Fruit fly (Drosophila melanogaster) whole organism, wandering third instar larva: ENCODE measurements around the gene CG12984.

ENCODE experiments used
- Abd-B ChIP-seq: fragments of >200 bp; optimal IDR thresholded peaks from 2 replicates; lab custom pipeline; 2017; ENCODE audit warnings: missing biosample characterization, missing genetic modification characterization
- CG32264 ChIP-seq: fragments of 200-800 bp; sonication (Bioruptor generic); optimal IDR thresholded peaks from 2 replicates; lab custom pipeline; 2016; ENCODE audit warnings: missing biosample characterization, missing genetic modification characterization
- CG9705 ChIP-seq: fragments of 200-800 bp; sonication (Bioruptor generic); optimal IDR thresholded peaks from 2 replicates; lab custom pipeline; 2018; ENCODE audit warnings: missing biosample characterization, mild to moderate bottlenecking, missing genetic modification characterization
- CrebA ChIP-seq: fragments of 200-800 bp; sonication (Bioruptor generic); optimal IDR thresholded peaks from 2 replicates; lab custom pipeline; 2016; ENCODE audit warnings: missing biosample characterization, mild to moderate bottlenecking, missing genetic modification characterization, borderline replicate concordance
- Dfd ChIP-seq: fragments of >200 bp; optimal IDR thresholded peaks from 2 replicates; lab custom pipeline; 2017; ENCODE audit warnings: missing biosample characterization, missing genetic modification characterization
- Dif ChIP-seq: fragments of 200-275, 200-300 bp; sonication (Bioruptor generic); optimal IDR thresholded peaks from 2 replicates; lab custom pipeline; 2018; ENCODE audit warnings: missing biosample characterization, missing genetic modification characterization; ENCODE audit not compliant: partially characterized antibody
- GATAd ChIP-seq: sonication (Bioruptor generic); optimal IDR thresholded peaks from 2 replicates; lab custom pipeline; 2016; ENCODE audit warnings: missing biosample characterization, missing genetic modification characterization
- HLH106 ChIP-seq: fragments of 200-800 bp; optimal IDR thresholded peaks from 3 replicates; lab custom pipeline; 2019; ENCODE audit warnings: missing biosample characterization, mild to moderate bottlenecking, missing genetic modification characterization, moderate library complexity
- Hnf4 ChIP-seq: fragments of 200-800 bp; sonication (Bioruptor generic); optimal IDR thresholded peaks from 2 replicates; lab custom pipeline; 2016; ENCODE audit warnings: missing biosample characterization, mild to moderate bottlenecking, missing genetic modification characterization
- Hr78 ChIP-seq: fragments of >200 bp; optimal IDR thresholded peaks from 2 replicates; lab custom pipeline; 2017; ENCODE audit warnings: missing biosample characterization, missing genetic modification characterization
- Hr83 ChIP-seq: fragments of 200-300 bp; sonication (Bioruptor generic); optimal IDR thresholded peaks from 2 replicates; lab custom pipeline; 2016; ENCODE audit warnings: missing biosample characterization, mild to moderate bottlenecking, missing genetic modification characterization, moderate library complexity; ENCODE audit not compliant: poor library complexity, severe bottlenecking
- Jra ChIP-seq: sonication (Bioruptor generic); optimal IDR thresholded peaks from 2 replicates; lab custom pipeline; 2016; ENCODE audit warnings: missing biosample characterization, missing genetic modification characterization
- Mio ChIP-seq: sonication (Bioruptor generic); optimal IDR thresholded peaks from 2 replicates; lab custom pipeline; 2016; ENCODE audit warnings: missing biosample characterization, missing genetic modification characterization
- Myc ChIP-seq: fragments of >200 bp; optimal IDR thresholded peaks from 2 replicates; lab custom pipeline; 2017
- N ChIP-seq: fragments of >200 bp; optimal IDR thresholded peaks from 2 replicates; lab custom pipeline; 2018; ENCODE audit warnings: missing biosample characterization, missing external identifiers, missing genetic modification characterization
- OdsH ChIP-seq: fragments of 200-800 bp; sonication (Bioruptor generic); optimal IDR thresholded peaks from 2 replicates; lab custom pipeline; 2016; ENCODE audit warnings: missing biosample characterization, mild to moderate bottlenecking, missing genetic modification characterization
- Rel ChIP-seq, 2 experiments: fragments of 200-800 bp; sonication (Bioruptor generic) in 1 of 2; optimal IDR thresholded peaks; 2 replicates in 1 of 2; 3 replicates in 1 of 2; lab custom pipeline; 2016 to 2019; ENCODE audit warnings: mild to moderate bottlenecking in 2 of 2, missing biosample characterization in 2 of 2, missing genetic modification characterization in 2 of 2, moderate library complexity in 1 of 2
- Sp1 ChIP-seq: fragments of 200-800 bp; sonication (Bioruptor generic); optimal IDR thresholded peaks from 3 replicates; lab custom pipeline; 2019; ENCODE audit warnings: missing biosample characterization, mild to moderate bottlenecking, missing genetic modification characterization, moderate library complexity
- Vsx2 ChIP-seq: fragments of 200-300, 225-300 bp; sonication (Bioruptor generic); optimal IDR thresholded peaks from 2 replicates; lab custom pipeline; 2018; ENCODE audit warnings: missing biosample characterization, missing genetic modification characterization; ENCODE audit not compliant: partially characterized antibody
- br ChIP-seq: fragments of 200-800 bp; sonication (Bioruptor generic); optimal IDR thresholded peaks from 2 replicates; lab custom pipeline; 2016; ENCODE audit warnings: missing biosample characterization, missing genetic modification characterization
- brk ChIP-seq: fragments of 200-800 bp; sonication (Bioruptor generic); optimal IDR thresholded peaks from 2 replicates; lab custom pipeline; 2016; ENCODE audit warnings: missing biosample characterization, mild to moderate bottlenecking, missing genetic modification characterization
- dl ChIP-seq, 2 experiments: fragments of 175-275, 200-275 bp in 1 of 2; fragments of 200-275 bp in 1 of 2; sonication (Bioruptor generic); optimal IDR thresholded peaks; lab custom pipeline; 2018; ENCODE audit warnings: mild to moderate bottlenecking in 2 of 2, missing biosample characterization in 2 of 2, missing genetic modification characterization in 2 of 2, moderate library complexity in 2 of 2; ENCODE audit not compliant: partially characterized antibody in 2 of 2, insufficient read depth in 1 of 2
- dmrt93B ChIP-seq: fragments of 200-800 bp; sonication (Bioruptor generic); optimal IDR thresholded peaks from 2 replicates; lab custom pipeline; 2018; ENCODE audit warnings: missing biosample characterization, mild to moderate bottlenecking, missing genetic modification characterization
- dsf ChIP-seq: sonication (Bioruptor generic); optimal IDR thresholded peaks from 2 replicates; lab custom pipeline; 2016; ENCODE audit warnings: missing biosample characterization, missing genetic modification characterization, borderline replicate concordance
- ey ChIP-seq: fragments of 200-800 bp; sonication (Bioruptor generic); optimal IDR thresholded peaks from 2 replicates; lab custom pipeline; 2016; ENCODE audit warnings: missing biosample characterization, missing genetic modification characterization
- foxo ChIP-seq, 2 experiments: fragments of 200-800 bp; sonication (Bioruptor generic); optimal IDR thresholded peaks; 2 replicates in 1 of 2; 3 replicates in 1 of 2; lab custom pipeline; 2016 to 2017; ENCODE audit warnings: missing biosample characterization in 2 of 2, missing genetic modification characterization in 2 of 2
- fru ChIP-seq: fragments of 200-800 bp; sonication (Bioruptor generic); optimal IDR thresholded peaks from 3 replicates; lab custom pipeline; 2016; ENCODE audit warnings: missing biosample characterization, mild to moderate bottlenecking, missing genetic modification characterization
- h ChIP-seq: fragments of 200-800 bp; sonication (Bioruptor generic); optimal IDR thresholded peaks from 3 replicates; lab custom pipeline; 2016; ENCODE audit warnings: missing biosample characterization, mild to moderate bottlenecking, missing genetic modification characterization
- jim ChIP-seq: fragments of 175-275, 200-325 bp; sonication (Bioruptor generic); optimal IDR thresholded peaks from 2 replicates; lab custom pipeline; 2016; ENCODE audit warnings: missing biosample characterization, mild to moderate bottlenecking, missing genetic modification characterization
- lola ChIP-seq: fragments of >200 bp; optimal IDR thresholded peaks from 2 replicates; lab custom pipeline; 2017; ENCODE audit warnings: missing biosample characterization, missing genetic modification characterization
- pan ChIP-seq: fragments of >200 bp; optimal IDR thresholded peaks from 2 replicates; lab custom pipeline; 2017
- psq ChIP-seq: fragments of 200-800 bp; sonication (Bioruptor generic); optimal IDR thresholded peaks from 3 replicates; lab custom pipeline; 2017; ENCODE audit warnings: missing biosample characterization, mild to moderate bottlenecking, missing genetic modification characterization, moderate library complexity
- rgr ChIP-seq: fragments of 200-800 bp; sonication (Bioruptor generic); optimal IDR thresholded peaks from 3 replicates; lab custom pipeline; 2016; ENCODE audit warnings: missing biosample characterization, mild to moderate bottlenecking, missing genetic modification characterization
- sage ChIP-seq: fragments of 200-800 bp; sonication (Bioruptor generic); optimal IDR thresholded peaks from 2 replicates; lab custom pipeline; 2016; ENCODE audit warnings: missing biosample characterization, mild to moderate bottlenecking, missing genetic modification characterization
- sv ChIP-seq: fragments of 200-800 bp; sonication (Bioruptor generic); optimal IDR thresholded peaks from 3 replicates; lab custom pipeline; 2016; ENCODE audit warnings: missing biosample characterization, missing genetic modification characterization
- tai ChIP-seq: sonication (Bioruptor generic); optimal IDR thresholded peaks from 2 replicates; lab custom pipeline; 2016; ENCODE audit warnings: missing biosample characterization, missing genetic modification characterization
- usp ChIP-seq: fragments of >200 bp; optimal IDR thresholded peaks from 2 replicates; lab custom pipeline; 2017; ENCODE audit warnings: missing biosample characterization, missing genetic modification characterization
- woc ChIP-seq: sonication (Bioruptor generic); optimal IDR thresholded peaks from 2 replicates; lab custom pipeline; 2016; ENCODE audit warnings: missing biosample characterization, mild to moderate bottlenecking, missing genetic modification characterization

CG12984 gene

dm6 chr3L:20946944-20947343, 44.5 kb upstream of the CG12984 start:
- TF ChIP-seq OdsH (GFP tag; lab: Kevin White, UChicago) = no peak
- no peak for TF ChIP-seq lola (GFP tag; lab: Kevin White, UChicago)
- no peak for TF ChIP-seq Dif (GFP tag; lab: Kevin White, UChicago)
- no peak for TF ChIP-seq dsf
- no peak for TF ChIP-seq br (GFP tag; lab: Kevin White, UChicago)
- TF ChIP-seq CG9705 (GFP tag; lab: Kevin White, UChicago) = no peak
- peak; percentile 72 for TF ChIP-seq Dfd (GFP tag; lab: Kevin White, UChicago)
- TF ChIP-seq, all 38 proteins: peak for 1

dm6 chr3L:20948404-20948803, 43.1 kb upstream of the CG12984 start:
- TF ChIP-seq foxo (GFP tag; optimal IDR thresholded peaks at IDR 0.05; lab: Kevin White, UChicago) (peak in 1 of 2 experiments; percentile 24), Dif (GFP tag; lab: Kevin White, UChicago) (no peak), CrebA (GFP tag; lab: Kevin White, UChicago) (no peak), fru (peak; percentile 23), dmrt93B (no peak), woc (GFP tag; lab: Kevin White, UChicago) (peak; percentile 51), sage (no peak), lola (GFP tag; lab: Kevin White, UChicago) (no peak), Hnf4 (GFP tag; lab: Kevin White, UChicago) (no peak)
- TF ChIP-seq, all 38 proteins: peak for 3

- peak; percentile 4 for TF ChIP-seq Hr83 (GFP tag; lab: Kevin White, UChicago)
- TF ChIP-seq jim (GFP tag; lab: Kevin White, UChicago) = no peak
- TF ChIP-seq Hnf4 (GFP tag; lab: Kevin White, UChicago) = peak; percentile 29
- TF ChIP-seq dl (GFP tag; optimal IDR thresholded peaks at IDR 0.05; lab: Kevin White, UChicago; ENCODE audit: insufficient read depth in 1 of 2, partially characterized antibody in 2 of 2) = peak; percentile 84 to 88
- TF ChIP-seq psq (GFP tag; lab: Kevin White, UChicago) = peak; percentile 73
- peak; percentile 86 for TF ChIP-seq Dif (GFP tag; lab: Kevin White, UChicago)
- TF ChIP-seq pan (lab: Kevin White, UChicago) = no peak
- peak; percentile 89 for TF ChIP-seq Vsx2 (GFP tag; lab: Kevin White, UChicago)
- TF ChIP-seq, all 38 proteins: peak for 6
These were observed 41.9 kb upstream of the CG12984 start, which contains the start of gene fng for dm6 chr3L:20949371-20950135. Gene fng (minus strand): TSS chr3L:20949512.

- TF ChIP-seq Dfd (GFP tag; lab: Kevin White, UChicago) (no peak), usp (GFP tag; lab: Kevin White, UChicago) (no peak), Vsx2 (GFP tag; lab: Kevin White, UChicago) (no peak), sv (GFP tag; lab: Kevin White, UChicago) (no peak), ey (peak; percentile 94), h (GFP tag; lab: Kevin White, UChicago) (peak; percentile 96), Hr83 (GFP tag; lab: Kevin White, UChicago) (no peak), pan (lab: Kevin White, UChicago) (no peak), psq (GFP tag; lab: Kevin White, UChicago) (peak; percentile 87), dmrt93B (peak; percentile 89), fru (peak; percentile 95), Sp1 (GFP tag; lab: Kevin White, UChicago) (peak; percentile 94), dl (GFP tag; optimal IDR thresholded peaks at IDR 0.05; lab: Kevin White, UChicago; ENCODE audit: insufficient read depth in 1 of 2, partially characterized antibody in 2 of 2) (no peak), Abd-B (no peak), Dif (GFP tag; lab: Kevin White, UChicago) (no peak), brk (peak; percentile 92), lola (GFP tag; lab: Kevin White, UChicago) (no peak), GATAd (GFP tag; lab: Kevin White, UChicago) (peak; percentile 12), sage (peak; percentile 80), N (GFP tag; lab: Kevin White, UChicago) (no peak), Rel (GFP tag; optimal IDR thresholded peaks at IDR 0.05; lab: Kevin White, UChicago) (peak; percentile 73), Rel (tag; optimal IDR thresholded peaks at IDR 0.05; lab: Kevin White, UChicago) (peak; percentile 46), Myc (no peak), rgr (GFP tag; lab: Kevin White, UChicago) (peak; percentile 93), woc (GFP tag; lab: Kevin White, UChicago) (peak; percentile 90), jim (GFP tag; lab: Kevin White, UChicago) (no peak), HLH106 (tag; lab: Kevin White, UChicago) (peak; percentile 95), Hr78 (no peak), CG9705 (GFP tag; lab: Kevin White, UChicago) (peak; percentile 85), OdsH (GFP tag; lab: Kevin White, UChicago) (peak; percentile 93), tai (GFP tag; lab: Kevin White, UChicago) (peak; percentile 71), br (GFP tag; lab: Kevin White, UChicago) (peak; percentile 93), Hnf4 (GFP tag; lab: Kevin White, UChicago) (peak; percentile 88), Jra (GFP tag; lab: Kevin White, UChicago) (peak; percentile 82), CrebA (GFP tag; lab: Kevin White, UChicago) (peak; percentile 46), CG32264 (GFP tag; lab: Kevin White, UChicago) (peak; percentile 73), Mio (GFP tag; lab: Kevin White, UChicago) (peak; percentile 4)
These were observed 41.4 kb upstream of the CG12984 start for dm6 chr3L:20950136-20950499.
